Worm (Caenorhabditis elegans) whole organism, young adult: ENCODE measurements around the gene srh-266.
A peak's percentile ranks its signal among the peaks of the same experiment; 100 is the strongest.

Experiments
- B0019.2 ChIP-seq: fragments of 200-800 bp; sonication (Bioruptor generic); conservative IDR thresholded peaks from 2 replicates; pipeline ENCODE4 v1.3.6; 2022; ENCODE audit warnings: missing genetic modification reagents, missing genetic modification characterization, missing compliant biosample characterization
- B0035.1 ChIP-seq: sonication (generic microtip); optimal IDR thresholded peaks from 2 replicates; lab custom pipeline; 2016; ENCODE audit warnings: missing genetic modification characterization, mild to moderate bottlenecking, missing compliant biosample characterization, missing genotype, missing genetic modification reagents
- C06A6.2 ChIP-seq: fragments of 200-800 bp; sonication (Bioruptor generic); conservative IDR thresholded peaks from 2 replicates; pipeline ENCODE4 v1.3.6; 2022; ENCODE audit warnings: missing genetic modification characterization, missing compliant biosample characterization
- F23B12.7 ChIP-seq: sonication (generic microtip); optimal IDR thresholded peaks from 2 replicates; lab custom pipeline; 2017; ENCODE audit warnings: missing genetic modification characterization, mild to moderate bottlenecking, missing compliant biosample characterization, antibody characterized with exemption, moderate library complexity; ENCODE audit not compliant: insufficient read depth
- F39B2.1 ChIP-seq: fragments of 200-800 bp; sonication (Bioruptor generic); IDR thresholded peaks from 2 replicates; pipeline ENCODE4 v1.3.6; 2022; ENCODE audit warnings: missing genetic modification reagents, missing genetic modification characterization, missing compliant biosample characterization
- Y53G8AR.9 ChIP-seq: fragments of 200-800 bp; sonication (Bioruptor generic); conservative IDR thresholded peaks from 2 replicates; pipeline ENCODE4 v1.3.6; 2022; ENCODE audit warnings: missing genetic modification reagents, missing genetic modification characterization, missing compliant biosample characterization
- Y56A3A.18 ChIP-seq: fragments of 200-800 bp; sonication (Bioruptor generic); IDR thresholded peaks from 2 replicates; pipeline ENCODE4 v1.3.6; 2022; ENCODE audit warnings: missing genetic modification reagents, missing genetic modification characterization, missing compliant biosample characterization
- aptf-3 ChIP-seq: fragments of 200-800 bp; sonication (Bioruptor generic); IDR thresholded peaks from 2 replicates; pipeline ENCODE4 v1.3.6; 2022; ENCODE audit warnings: missing genetic modification characterization, missing compliant biosample characterization
- athp-1 ChIP-seq: sonication (generic microtip); optimal IDR thresholded peaks from 2 replicates; lab custom pipeline; 2017; ENCODE audit warnings: mild to moderate bottlenecking, missing genetic modification characterization, missing compliant biosample characterization
- attf-5 ChIP-seq: fragments of 200-800 bp; sonication (Bioruptor generic); optimal IDR thresholded peaks from 2 replicates; lab custom pipeline; 2018; ENCODE audit warnings: mild to moderate bottlenecking, missing genetic modification characterization, missing compliant biosample characterization
- bed-1 ChIP-seq: fragments of 200-800 bp; sonication (Bioruptor generic); IDR thresholded peaks from 2 replicates; pipeline ENCODE4 v1.3.6; 2022; ENCODE audit warnings: missing genetic modification reagents, missing genetic modification characterization, missing compliant biosample characterization
- bed-2 ChIP-seq: fragments of 200-800 bp; sonication (Bioruptor generic); IDR thresholded peaks from 2 replicates; pipeline ENCODE4 v1.3.6; 2022; ENCODE audit warnings: missing genetic modification reagents, missing genetic modification characterization, missing compliant biosample characterization
- ccch-3 ChIP-seq: fragments of 200-800 bp; sonication (Bioruptor generic); optimal IDR thresholded peaks from 2 replicates; lab custom pipeline; 2018; ENCODE audit warnings: mild to moderate bottlenecking, missing genetic modification characterization, missing compliant biosample characterization
- cebp-2 ChIP-seq: fragments of 200-800 bp; sonication (Bioruptor generic); IDR thresholded peaks from 2 replicates; pipeline ENCODE4 v1.3.6; 2022; ENCODE audit warnings: missing genetic modification characterization, missing compliant biosample characterization
- dox-1 ChIP-seq: fragments of 200-800 bp; sonication (Bioruptor generic); IDR thresholded peaks from 2 replicates; pipeline ENCODE4 v1.3.6; 2022; ENCODE audit warnings: missing genetic modification reagents, missing genetic modification characterization, missing compliant biosample characterization
- dpff-1 ChIP-seq: sonication (generic microtip); optimal IDR thresholded peaks from 2 replicates; lab custom pipeline; 2017; ENCODE audit warnings: mild to moderate bottlenecking, missing genetic modification characterization, missing compliant biosample characterization
- efl-1 ChIP-seq: fragments of 150-350 bp; optimal IDR thresholded peaks from 2 replicates; lab custom pipeline; 2014; ENCODE audit warnings: missing biosample characterization, missing genetic modification reagents, missing genetic modification characterization
- ets-4 ChIP-seq: fragments of 200-800 bp; sonication (Bioruptor generic); optimal IDR thresholded peaks from 2 replicates; lab custom pipeline; 2018; ENCODE audit warnings: mild to moderate bottlenecking, missing genetic modification characterization, missing compliant biosample characterization
- him-1 ChIP-seq: sonication (generic microtip); optimal IDR thresholded peaks from 2 replicates; lab custom pipeline; 2016; ENCODE audit warnings: missing genotype, missing genetic modification reagents, missing genetic modification characterization, missing compliant biosample characterization
- hlh-26 ChIP-seq: fragments of 200-800 bp; sonication (Bioruptor generic); conservative IDR thresholded peaks from 2 replicates; pipeline ENCODE4 v1.3.6; 2022; ENCODE audit warnings: missing genetic modification reagents, missing genetic modification characterization, missing compliant biosample characterization
- hrde-1 ChIP-seq: sonication (generic microtip); optimal IDR thresholded peaks from 2 replicates; lab custom pipeline; 2016; ENCODE audit warnings: missing genetic modification characterization, mild to moderate bottlenecking, missing compliant biosample characterization, moderate library complexity, missing genotype, missing genetic modification reagents, borderline replicate concordance
- let-607 ChIP-seq, 2 experiments: fragments of 200-800 bp in 1 of 2; sonication (Bioruptor generic) in 1 of 2; sonication (generic microtip) in 1 of 2; optimal IDR thresholded peaks; 2 replicates each; lab custom pipeline; 2016 to 2018; ENCODE audit warnings: mild to moderate bottlenecking in 2 of 2, missing compliant biosample characterization in 2 of 2, missing genetic modification characterization in 2 of 2, moderate library complexity in 2 of 2, missing genotype in 1 of 2
- lin-35 ChIP-seq, 3 experiments: fragments of 150-350 bp in 2 of 3; sonication (generic microtip) in 1 of 3; optimal IDR thresholded peaks; 2 replicates each; lab custom pipeline; 2014 to 2018; ENCODE audit warnings: missing biosample characterization in 3 of 3, missing genetic modification characterization in 3 of 3, missing genetic modification reagents in 3 of 3
- lin-54 ChIP-seq: fragments of 200-800 bp; sonication (Bioruptor generic); optimal IDR thresholded peaks from 2 replicates; lab custom pipeline; 2018; ENCODE audit warnings: mild to moderate bottlenecking, missing genetic modification characterization, missing compliant biosample characterization
- nfya-1 ChIP-seq: sonication (generic microtip); optimal IDR thresholded peaks from 2 replicates; lab custom pipeline; 2017; ENCODE audit warnings: antibody characterized with exemption, missing compliant biosample characterization, missing genetic modification characterization, borderline replicate concordance; ENCODE audit not compliant: insufficient read depth
- pbrm-1 ChIP-seq: fragments of 200-800 bp; sonication (Bioruptor generic); IDR thresholded peaks from 2 replicates; pipeline ENCODE4 v1.3.6; 2022; ENCODE audit warnings: missing genetic modification reagents, missing genetic modification characterization, missing compliant biosample characterization
- rec-8 ChIP-seq, 2 experiments: sonication (generic microtip); optimal IDR thresholded peaks; 2 replicates each; lab custom pipeline; 2016; ENCODE audit warnings: mild to moderate bottlenecking in 2 of 2, missing genetic modification characterization in 2 of 2, missing genetic modification reagents in 2 of 2, missing genotype in 2 of 2, missing biosample characterization in 1 of 2, missing compliant biosample characterization in 1 of 2, moderate library complexity in 1 of 2
- sea-2 ChIP-seq: fragments of 200-800 bp; sonication (Bioruptor generic); IDR thresholded peaks from 2 replicates; pipeline ENCODE4 v1.3.6; 2022; ENCODE audit warnings: missing genetic modification characterization, missing compliant biosample characterization
- snpc-1.1 ChIP-seq: sonication (generic microtip); optimal IDR thresholded peaks from 2 replicates; lab custom pipeline; 2017; ENCODE audit warnings: missing genetic modification characterization, mild to moderate bottlenecking, missing compliant biosample characterization, antibody characterized with exemption, moderate library complexity, missing genotype, missing genetic modification reagents; ENCODE audit not compliant: insufficient read depth
- snpc-1.3 ChIP-seq: sonication (generic microtip); optimal IDR thresholded peaks from 2 replicates; lab custom pipeline; 2017; ENCODE audit warnings: missing genetic modification characterization, mild to moderate bottlenecking, missing compliant biosample characterization, antibody characterized with exemption, moderate library complexity, missing genotype, missing genetic modification reagents; ENCODE audit not compliant: insufficient read depth
- snpc-4 ChIP-seq, 5 experiments: fragments of 150-350 bp in 1 of 5; sonication (generic microtip) in 4 of 5; optimal IDR thresholded peaks; 2 replicates each; lab custom pipeline; 2014 to 2018; ENCODE audit warnings: missing genetic modification characterization in 5 of 5, missing biosample characterization in 3 of 5, antibody characterized with exemption in 2 of 5, mild to moderate bottlenecking in 2 of 5, missing compliant biosample characterization in 2 of 5, missing genotype in 2 of 5, moderate library complexity in 2 of 5, missing genetic modification reagents in 1 of 5
- sptf-2 ChIP-seq: fragments of 200-800 bp; sonication (Bioruptor generic); optimal IDR thresholded peaks from 2 replicates; lab custom pipeline; 2018; ENCODE audit warnings: mild to moderate bottlenecking, missing genetic modification characterization, missing compliant biosample characterization
- tbx-9 ChIP-seq: sonication (generic microtip); optimal IDR thresholded peaks from 2 replicates; lab custom pipeline; 2016; ENCODE audit warnings: borderline replicate concordance, missing genetic modification characterization, inconsistent platforms, missing compliant biosample characterization
- zfh-2 ChIP-seq: fragments of 200-800 bp; sonication (Bioruptor generic); conservative IDR thresholded peaks from 2 replicates; pipeline ENCODE4 v1.3.6; 2022; ENCODE audit warnings: missing genetic modification reagents, missing genetic modification characterization, missing compliant biosample characterization
- zim-3 ChIP-seq: sonication (generic microtip); optimal IDR thresholded peaks from 2 replicates; lab custom pipeline; 2017; ENCODE audit warnings: mild to moderate bottlenecking, missing genetic modification characterization, moderate library complexity, missing compliant biosample characterization
- ztf-18 ChIP-seq: sonication (generic microtip); optimal IDR thresholded peaks from 2 replicates; lab custom pipeline; 2016; ENCODE audit warnings: missing genotype, mild to moderate bottlenecking, missing genetic modification characterization, missing compliant biosample characterization

Gene srh-266

DNA sequence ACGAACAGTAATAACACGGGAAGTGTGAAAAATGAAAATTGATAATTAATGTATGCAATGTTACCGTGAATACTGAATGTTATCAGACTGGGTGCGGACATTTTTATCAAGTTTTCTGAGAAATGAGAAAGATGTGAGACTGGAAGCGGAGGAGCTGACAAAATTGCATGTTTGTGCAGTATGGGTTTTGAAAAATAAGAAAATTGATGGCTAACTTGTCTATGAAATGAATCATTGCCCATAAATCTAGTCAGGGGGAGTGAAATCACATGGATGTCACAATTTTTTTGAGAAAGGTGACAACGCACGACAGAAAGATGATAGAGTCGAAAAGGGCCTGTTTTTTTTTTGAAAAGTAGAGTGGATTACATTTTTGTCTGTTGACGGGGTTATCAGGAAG, 6.7 kb downstream of the srh-266 start, which contains the start of gene sru-24:
sru-24 (minus strand) TSS at position 101 of the 400 bp plus-strand sequence.
- no peak for TF ChIP-seq sea-2
- no peak for TF ChIP-seq zim-3 (tag; lab: Kevin White, UChicago)
- no peak for TF ChIP-seq bed-1 (GFP tag; lab: Robert Waterston, UW)
- no peak for TF ChIP-seq pbrm-1
- no peak for TF ChIP-seq F39B2.1 (GFP tag; lab: Robert Waterston, UW)
- TF ChIP-seq C06A6.2 (GFP tag; lab: Robert Waterston, UW), result no peak
- no peak for TF ChIP-seq dpff-1
- no peak for TF ChIP-seq efl-1 (GFP tag; lab: Kevin White, UChicago)
- TF ChIP-seq Y56A3A.18 (GFP tag; lab: Robert Waterston, UW), result no peak
- TF ChIP-seq athp-1 (tag; lab: Kevin White, UChicago), result no peak
- no peak for TF ChIP-seq cebp-2
- TF ChIP-seq sptf-2, result no peak
- no peak for TF ChIP-seq lin-54
- TF ChIP-seq, all 124 proteins: peak for 0

DNA sequence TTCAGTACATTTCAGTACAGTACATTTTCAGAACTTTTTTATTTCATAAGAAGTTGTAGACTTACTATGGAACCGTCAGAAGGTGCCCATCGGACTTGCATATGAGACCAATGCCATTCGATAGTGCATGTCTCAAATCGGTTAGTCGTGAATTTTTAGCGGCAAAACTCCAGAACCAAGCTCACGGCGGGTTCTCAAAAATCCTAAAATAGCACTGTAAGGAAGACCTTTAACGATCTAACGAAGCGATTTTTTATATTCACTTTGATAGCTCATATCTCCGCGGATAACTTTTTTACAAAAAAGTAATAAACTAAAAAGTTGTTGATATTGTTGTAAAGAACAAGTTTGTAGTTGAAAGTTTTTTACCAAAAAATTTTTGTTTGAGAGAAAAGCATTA, 9.6 kb downstream of the srh-266 start, which contains the start of gene sru-25:
sru-25 (minus strand) TSS at position 101 of the 400 bp plus-strand sequence.
- TF ChIP-seq Y53G8AR.9 (GFP tag; lab: Robert Waterston, UW) (no peak), tbx-9 (no peak)

DNA sequence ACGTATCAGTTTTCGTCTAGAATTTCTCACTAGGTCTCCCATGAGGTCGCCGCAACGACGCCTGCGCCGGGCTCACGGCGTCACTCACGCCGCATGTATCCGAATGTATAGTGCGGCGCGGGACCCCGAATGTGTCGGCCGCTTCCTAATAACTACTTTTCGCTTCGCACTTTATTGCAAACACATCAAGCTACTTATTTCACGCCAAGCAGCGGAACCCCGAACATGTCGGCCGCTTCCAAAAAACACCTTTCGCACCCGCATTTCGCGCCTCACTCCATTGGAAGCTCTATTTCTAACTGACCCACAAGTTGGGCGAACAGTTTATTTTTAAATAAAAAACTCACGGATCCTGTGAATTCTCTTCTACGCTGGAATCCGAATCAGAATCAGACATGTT, 11.5 kb downstream of the srh-266 start:
- TF ChIP-seq lin-54 (no peak), B0019.2 (GFP tag; lab: Robert Waterston, UW) (no peak), snpc-4 (GFP tag; optimal IDR thresholded peaks at IDR 0.05; lab: Kevin White, UChicago) (no peak), snpc-4 (tag; optimal IDR thresholded peaks at IDR 0.05; lab: Kevin White, UChicago) (peak in 2 of 4 experiments; percentile 78 to 88), hrde-1 (no peak), B0035.1 (tag; lab: Kevin White, UChicago) (no peak), dox-1 (no peak), bed-2 (GFP tag; lab: Robert Waterston, UW) (no peak), aptf-3 (GFP tag; lab: Robert Waterston, UW) (no peak), zfh-2 (GFP tag; lab: Robert Waterston, UW) (0 out of 2 replicates have a peak, but pooled peaks have one; percentile 42), let-607 (tag; optimal IDR thresholded peaks at IDR 0.05; lab: Kevin White, UChicago) (no peak), bed-1 (GFP tag; lab: Robert Waterston, UW) (no peak), F23B12.7 (tag; lab: Kevin White, UChicago) (no peak), sea-2 (no peak), rec-8 (tag; optimal IDR thresholded peaks at IDR 0.05; lab: Kevin White, UChicago) (no peak), hlh-26 (GFP tag; lab: Robert Waterston, UW) (no peak), snpc-1.1 (tag; lab: Kevin White, UChicago) (peak; percentile 54), him-1 (no peak), nfya-1 (tag; lab: Kevin White, UChicago) (no peak), lin-35 (GFP tag; optimal IDR thresholded peaks at IDR 0.05; lab: Kevin White, UChicago) (no peak), ccch-3 (GFP tag; lab: Kevin White, UChicago) (no peak), attf-5 (GFP tag; lab: Kevin White, UChicago) (no peak), ets-4 (GFP tag; lab: Kevin White, UChicago) (no peak), snpc-1.3 (no peak), tbx-9 (no peak), ztf-18 (tag; lab: Kevin White, UChicago) (no peak)
